Worm (Caenorhabditis elegans) whole organism, young adult: ENCODE measurements around the gene C17C3.15.

Experiments used
- T26A5.8 ChIP-seq: sonication (generic microtip); optimal IDR thresholded peaks from 2 replicates; lab custom pipeline; 2016; ENCODE audit warnings: missing genetic modification characterization, missing compliant biosample characterization
- Y67H2A.10 ChIP-seq: fragments of 200-800 bp; sonication (Bioruptor generic); conservative IDR thresholded peaks from 2 replicates; pipeline ENCODE4 v1.3.6; 2022; ENCODE audit warnings: missing genetic modification reagents, missing genetic modification characterization, missing compliant biosample characterization
- ccch-3 ChIP-seq: fragments of 200-800 bp; sonication (Bioruptor generic); optimal IDR thresholded peaks from 2 replicates; lab custom pipeline; 2018; ENCODE audit warnings: mild to moderate bottlenecking, missing genetic modification characterization, missing compliant biosample characterization
- cebp-1 ChIP-seq, 2 experiments: fragments of 200-800 bp in 1 of 2; sonication (Bioruptor generic) in 1 of 2; sonication (generic microtip) in 1 of 2; IDR thresholded peaks in 1 of 2; optimal IDR thresholded peaks in 1 of 2; 2 replicates each; pipeline versions ENCODE4 v1.3.6 to Lab custom; 2017 to 2022; ENCODE audit warnings: missing compliant biosample characterization in 2 of 2, missing genetic modification characterization in 2 of 2, mild to moderate bottlenecking in 1 of 2, missing genetic modification reagents in 1 of 2, moderate library complexity in 1 of 2
- dpl-1 ChIP-seq: fragments of 150-350 bp; optimal IDR thresholded peaks from 2 replicates; lab custom pipeline; 2014; ENCODE audit warnings: missing biosample characterization, missing genetic modification reagents, missing genetic modification characterization
- hlh-26 ChIP-seq: fragments of 200-800 bp; sonication (Bioruptor generic); conservative IDR thresholded peaks from 2 replicates; pipeline ENCODE4 v1.3.6; 2022; ENCODE audit warnings: missing genetic modification reagents, missing genetic modification characterization, missing compliant biosample characterization
- lir-1 ChIP-seq: fragments of 200-800 bp; sonication (Bioruptor generic); conservative IDR thresholded peaks from 2 replicates; pipeline ENCODE4 v1.3.6; 2022; ENCODE audit warnings: missing genetic modification reagents, missing genetic modification characterization, missing compliant biosample characterization
- madf-10 ChIP-seq: sonication (generic microtip); optimal IDR thresholded peaks from 2 replicates; lab custom pipeline; 2016; ENCODE audit warnings: mild to moderate bottlenecking, missing genetic modification characterization, missing compliant biosample characterization
- nfya-1 ChIP-seq: sonication (generic microtip); optimal IDR thresholded peaks from 2 replicates; lab custom pipeline; 2017; ENCODE audit warnings: antibody characterized with exemption, missing compliant biosample characterization, missing genetic modification characterization, borderline replicate concordance; ENCODE audit not compliant: insufficient read depth
- nhr-27 ChIP-seq: fragments of 200-800 bp; sonication (Bioruptor generic); optimal IDR thresholded peaks from 2 replicates; lab custom pipeline; 2018; ENCODE audit warnings: mild to moderate bottlenecking, missing genetic modification characterization, moderate library complexity, missing compliant biosample characterization
- rec-8 ChIP-seq, 2 experiments: sonication (generic microtip); optimal IDR thresholded peaks; 2 replicates each; lab custom pipeline; 2016; ENCODE audit warnings: mild to moderate bottlenecking in 2 of 2, missing genetic modification characterization in 2 of 2, missing genetic modification reagents in 2 of 2, missing genotype in 2 of 2, missing biosample characterization in 1 of 2, missing compliant biosample characterization in 1 of 2, moderate library complexity in 1 of 2
- repo-1 ChIP-seq: sonication (generic microtip); optimal IDR thresholded peaks from 2 replicates; lab custom pipeline; 2017; ENCODE audit warnings: mild to moderate bottlenecking, missing genetic modification characterization, missing compliant biosample characterization
- unc-62 ChIP-seq: fragments of 150-350 bp; optimal IDR thresholded peaks from 2 replicates; lab custom pipeline; 2014; ENCODE audit warnings: missing biosample characterization, missing genetic modification reagents, missing genetic modification characterization

ce11 chrII:5587794-5588193, 17.3 kb downstream of the C17C3.15 start:
- TF ChIP-seq cebp-1 (GFP tag; IDR thresholded peaks at IDR 0.05; lab: Robert Waterston, UW) (no peak), cebp-1 (tag; optimal IDR thresholded peaks at IDR 0.05; lab: Kevin White, UChicago) (no peak), nhr-27 (tag; lab: Kevin White, UChicago) (no peak), dpl-1 (GFP tag; lab: Kevin White, UChicago) (no peak), ccch-3 (no peak), repo-1 (no peak), unc-62 (GFP tag; lab: Kevin White, UChicago) (no peak), rec-8 (tag; optimal IDR thresholded peaks at IDR 0.05; lab: Kevin White, UChicago) (no peak), nfya-1 (tag; lab: Kevin White, UChicago) (no peak), hlh-26 (GFP tag; lab: Robert Waterston, UW) (no peak), lir-1 (GFP tag; lab: Robert Waterston, UW) (no peak), T26A5.8 (tag; lab: Kevin White, UChicago) (no peak), Y67H2A.10 (GFP tag; lab: Robert Waterston, UW) (no peak), madf-10 (tag; lab: Kevin White, UChicago) (no peak)
